Fruit fly (Drosophila melanogaster) whole organism, wandering third instar larva: Measurements from ENCODE around the gene CG14445.

Experiments used
- Abd-B ChIP-seq: fragments of >200 bp; optimal IDR thresholded peaks from 2 replicates; lab custom pipeline; 2017; ENCODE audit warnings: missing biosample characterization, missing genetic modification characterization
- CG32264 ChIP-seq: fragments of 200-800 bp; sonication (Bioruptor generic); optimal IDR thresholded peaks from 2 replicates; lab custom pipeline; 2016; ENCODE audit warnings: missing biosample characterization, missing genetic modification characterization
- CG9705 ChIP-seq: fragments of 200-800 bp; sonication (Bioruptor generic); optimal IDR thresholded peaks from 2 replicates; lab custom pipeline; 2018; ENCODE audit warnings: missing biosample characterization, mild to moderate bottlenecking, missing genetic modification characterization
- CrebA ChIP-seq: fragments of 200-800 bp; sonication (Bioruptor generic); optimal IDR thresholded peaks from 2 replicates; lab custom pipeline; 2016; ENCODE audit warnings: missing biosample characterization, mild to moderate bottlenecking, missing genetic modification characterization, borderline replicate concordance
- Dif ChIP-seq: fragments of 200-275, 200-300 bp; sonication (Bioruptor generic); optimal IDR thresholded peaks from 2 replicates; lab custom pipeline; 2018; ENCODE audit warnings: missing biosample characterization, missing genetic modification characterization; ENCODE audit not compliant: partially characterized antibody
- HLH106 ChIP-seq: fragments of 200-800 bp; optimal IDR thresholded peaks from 3 replicates; lab custom pipeline; 2019; ENCODE audit warnings: missing biosample characterization, mild to moderate bottlenecking, missing genetic modification characterization, moderate library complexity
- Hnf4 ChIP-seq: fragments of 200-800 bp; sonication (Bioruptor generic); optimal IDR thresholded peaks from 2 replicates; lab custom pipeline; 2016; ENCODE audit warnings: missing biosample characterization, mild to moderate bottlenecking, missing genetic modification characterization
- Hr83 ChIP-seq: fragments of 200-300 bp; sonication (Bioruptor generic); optimal IDR thresholded peaks from 2 replicates; lab custom pipeline; 2016; ENCODE audit warnings: missing biosample characterization, mild to moderate bottlenecking, missing genetic modification characterization, moderate library complexity; ENCODE audit not compliant: poor library complexity, severe bottlenecking
- Jra ChIP-seq: sonication (Bioruptor generic); optimal IDR thresholded peaks from 2 replicates; lab custom pipeline; 2016; ENCODE audit warnings: missing biosample characterization, missing genetic modification characterization
- Mio ChIP-seq: sonication (Bioruptor generic); optimal IDR thresholded peaks from 2 replicates; lab custom pipeline; 2016; ENCODE audit warnings: missing biosample characterization, missing genetic modification characterization
- Myc ChIP-seq: fragments of >200 bp; optimal IDR thresholded peaks from 2 replicates; lab custom pipeline; 2017
- N ChIP-seq: fragments of >200 bp; optimal IDR thresholded peaks from 2 replicates; lab custom pipeline; 2018; ENCODE audit warnings: missing biosample characterization, missing external identifiers, missing genetic modification characterization
- OdsH ChIP-seq: fragments of 200-800 bp; sonication (Bioruptor generic); optimal IDR thresholded peaks from 2 replicates; lab custom pipeline; 2016; ENCODE audit warnings: missing biosample characterization, mild to moderate bottlenecking, missing genetic modification characterization
- Rel ChIP-seq, 2 experiments: fragments of 200-800 bp; sonication (Bioruptor generic) in 1 of 2; optimal IDR thresholded peaks; 2 replicates in 1 of 2; 3 replicates in 1 of 2; lab custom pipeline; 2016 to 2019; ENCODE audit warnings: mild to moderate bottlenecking in 2 of 2, missing biosample characterization in 2 of 2, missing genetic modification characterization in 2 of 2, moderate library complexity in 1 of 2
- Sp1 ChIP-seq: fragments of 200-800 bp; sonication (Bioruptor generic); optimal IDR thresholded peaks from 3 replicates; lab custom pipeline; 2019; ENCODE audit warnings: missing biosample characterization, mild to moderate bottlenecking, missing genetic modification characterization, moderate library complexity
- Vsx2 ChIP-seq: fragments of 200-300, 225-300 bp; sonication (Bioruptor generic); optimal IDR thresholded peaks from 2 replicates; lab custom pipeline; 2018; ENCODE audit warnings: missing biosample characterization, missing genetic modification characterization; ENCODE audit not compliant: partially characterized antibody
- br ChIP-seq: fragments of 200-800 bp; sonication (Bioruptor generic); optimal IDR thresholded peaks from 2 replicates; lab custom pipeline; 2016; ENCODE audit warnings: missing biosample characterization, missing genetic modification characterization
- brk ChIP-seq: fragments of 200-800 bp; sonication (Bioruptor generic); optimal IDR thresholded peaks from 2 replicates; lab custom pipeline; 2016; ENCODE audit warnings: missing biosample characterization, mild to moderate bottlenecking, missing genetic modification characterization
- dl ChIP-seq, 2 experiments: fragments of 175-275, 200-275 bp in 1 of 2; fragments of 200-275 bp in 1 of 2; sonication (Bioruptor generic); optimal IDR thresholded peaks; lab custom pipeline; 2018; ENCODE audit warnings: mild to moderate bottlenecking in 2 of 2, missing biosample characterization in 2 of 2, missing genetic modification characterization in 2 of 2, moderate library complexity in 2 of 2; ENCODE audit not compliant: partially characterized antibody in 2 of 2, insufficient read depth in 1 of 2
- foxo ChIP-seq, 2 experiments: fragments of 200-800 bp; sonication (Bioruptor generic); optimal IDR thresholded peaks; 2 replicates in 1 of 2; 3 replicates in 1 of 2; lab custom pipeline; 2016 to 2017; ENCODE audit warnings: missing biosample characterization in 2 of 2, missing genetic modification characterization in 2 of 2
- fru ChIP-seq: fragments of 200-800 bp; sonication (Bioruptor generic); optimal IDR thresholded peaks from 3 replicates; lab custom pipeline; 2016; ENCODE audit warnings: missing biosample characterization, mild to moderate bottlenecking, missing genetic modification characterization
- h ChIP-seq: fragments of 200-800 bp; sonication (Bioruptor generic); optimal IDR thresholded peaks from 3 replicates; lab custom pipeline; 2016; ENCODE audit warnings: missing biosample characterization, mild to moderate bottlenecking, missing genetic modification characterization
- jim ChIP-seq: fragments of 175-275, 200-325 bp; sonication (Bioruptor generic); optimal IDR thresholded peaks from 2 replicates; lab custom pipeline; 2016; ENCODE audit warnings: missing biosample characterization, mild to moderate bottlenecking, missing genetic modification characterization
- lola ChIP-seq: fragments of >200 bp; optimal IDR thresholded peaks from 2 replicates; lab custom pipeline; 2017; ENCODE audit warnings: missing biosample characterization, missing genetic modification characterization
- pan ChIP-seq: fragments of >200 bp; optimal IDR thresholded peaks from 2 replicates; lab custom pipeline; 2017
- psq ChIP-seq: fragments of 200-800 bp; sonication (Bioruptor generic); optimal IDR thresholded peaks from 3 replicates; lab custom pipeline; 2017; ENCODE audit warnings: missing biosample characterization, mild to moderate bottlenecking, missing genetic modification characterization, moderate library complexity
- rgr ChIP-seq: fragments of 200-800 bp; sonication (Bioruptor generic); optimal IDR thresholded peaks from 3 replicates; lab custom pipeline; 2016; ENCODE audit warnings: missing biosample characterization, mild to moderate bottlenecking, missing genetic modification characterization
- sage ChIP-seq: fragments of 200-800 bp; sonication (Bioruptor generic); optimal IDR thresholded peaks from 2 replicates; lab custom pipeline; 2016; ENCODE audit warnings: missing biosample characterization, mild to moderate bottlenecking, missing genetic modification characterization
- sv ChIP-seq: fragments of 200-800 bp; sonication (Bioruptor generic); optimal IDR thresholded peaks from 3 replicates; lab custom pipeline; 2016; ENCODE audit warnings: missing biosample characterization, missing genetic modification characterization
- usp ChIP-seq: fragments of >200 bp; optimal IDR thresholded peaks from 2 replicates; lab custom pipeline; 2017; ENCODE audit warnings: missing biosample characterization, missing genetic modification characterization
- woc ChIP-seq: sonication (Bioruptor generic); optimal IDR thresholded peaks from 2 replicates; lab custom pipeline; 2016; ENCODE audit warnings: missing biosample characterization, mild to moderate bottlenecking, missing genetic modification characterization

Gene CG14445

DNA sequence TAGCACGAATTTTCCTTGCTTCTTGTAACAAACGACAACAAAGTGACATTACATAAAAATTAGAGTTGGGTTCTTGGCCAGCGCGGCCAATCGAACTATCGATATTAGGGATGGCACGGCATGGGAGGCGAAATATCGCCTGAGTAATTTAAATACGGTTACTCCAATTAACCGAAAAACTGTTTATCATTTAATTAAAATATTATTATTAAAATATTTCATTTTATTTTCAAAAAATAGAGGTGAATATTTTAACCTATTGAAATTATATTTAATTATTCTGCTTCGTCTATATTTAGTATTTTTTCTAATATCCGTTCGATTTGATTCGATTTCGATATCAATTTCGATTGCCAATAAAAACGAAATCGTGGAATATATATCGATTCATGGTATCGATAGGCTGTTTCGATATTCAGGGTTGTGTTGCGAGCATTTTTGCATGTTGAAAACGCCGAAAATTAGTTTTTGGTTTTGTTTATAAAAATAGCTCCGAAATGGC lies 18.4 kb downstream of the CG14445 start, which contains the start of the genes Rbcn-3A and Spx:
Gene Rbcn-3A (minus strand): TSS at position 74 of the 502 bp plus-strand sequence.
Gene Spx (plus strand): TSS at position 409 of the 502 bp plus-strand sequence.
- TF ChIP-seq h, result no peak
- TF ChIP-seq OdsH, result peak; percentile 23
- TF ChIP-seq fru (GFP tag; lab: Kevin White, UChicago), result peak; percentile 30
- no peak for TF ChIP-seq CG9705 (GFP tag; lab: Kevin White, UChicago)
- TF ChIP-seq Jra (GFP tag; lab: Kevin White, UChicago), result peak; percentile 56
- TF ChIP-seq woc (GFP tag; lab: Kevin White, UChicago), result peak; percentile 8
- peak; percentile 44 for TF ChIP-seq Sp1 (GFP tag; lab: Kevin White, UChicago)
- peak; percentile 11 for TF ChIP-seq sv
- peak; percentile 32 for TF ChIP-seq HLH106
- TF ChIP-seq br (GFP tag; lab: Kevin White, UChicago), result no peak
- TF ChIP-seq foxo (GFP tag; optimal IDR thresholded peaks at IDR 0.05; lab: Kevin White, UChicago), result peak in 1 of 2 experiments; percentile 42
- TF ChIP-seq psq (GFP tag; lab: Kevin White, UChicago), result peak; percentile 37

DNA sequence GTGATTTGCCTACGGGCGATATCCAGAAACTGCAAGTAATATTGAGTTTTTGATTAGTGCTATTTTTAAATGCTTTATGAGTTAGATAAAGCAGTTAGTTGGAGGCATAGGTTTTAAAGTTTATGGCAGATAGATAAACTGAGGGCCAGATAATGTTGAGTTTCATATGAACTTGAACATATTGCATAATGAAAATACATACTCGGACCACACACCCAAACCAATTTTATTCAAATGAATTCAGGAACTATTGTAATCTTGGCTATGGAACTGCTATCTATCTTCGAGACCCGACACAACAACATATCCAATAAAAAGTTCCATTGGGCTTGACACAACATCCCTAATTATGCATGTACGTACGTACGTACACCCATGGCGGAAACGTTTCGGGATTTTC lies 22.6 kb downstream of the CG14445 start:
- TF ChIP-seq Vsx2 (GFP tag; lab: Kevin White, UChicago) (no peak), Myc (lab: Kevin White, UChicago) (no peak), CrebA (GFP tag; lab: Kevin White, UChicago) (no peak), br (GFP tag; lab: Kevin White, UChicago) (no peak), foxo (GFP tag; optimal IDR thresholded peaks at IDR 0.05; lab: Kevin White, UChicago) (no peak), HLH106 (no peak), Hnf4 (GFP tag; lab: Kevin White, UChicago) (no peak)
- TF ChIP-seq, all 38 proteins: peak for 0

DNA sequence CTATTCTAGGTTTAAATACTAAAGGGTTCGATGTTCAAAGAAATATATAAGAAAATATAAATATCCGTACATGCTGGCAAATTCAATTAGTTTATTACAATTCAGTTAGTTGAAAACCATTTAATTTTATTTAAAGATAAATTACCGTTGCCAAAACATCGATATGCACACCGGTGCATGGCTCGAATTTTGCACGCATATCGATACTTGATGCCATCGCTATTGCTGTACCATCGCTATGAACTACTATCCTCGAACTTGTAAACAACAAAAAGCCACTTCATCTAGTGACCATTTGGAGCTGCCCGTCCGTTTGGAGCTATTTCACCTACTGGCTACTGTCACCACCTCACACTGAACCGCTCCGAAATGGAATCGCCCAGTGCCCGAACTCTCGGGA lies 23.8 kb downstream of the CG14445 start, which contains the start of gene Josd:
Gene Josd (plus strand): TSS at position 270 of the 400 bp plus-strand sequence.
- TF ChIP-seq woc (GFP tag; lab: Kevin White, UChicago), result peak; percentile 36
- peak; percentile 11 for TF ChIP-seq rgr (GFP tag; lab: Kevin White, UChicago)
- TF ChIP-seq foxo (GFP tag; optimal IDR thresholded peaks at IDR 0.05; lab: Kevin White, UChicago), result peak in 1 of 2 experiments; percentile 11
- no peak for TF ChIP-seq HLH106
- no peak for TF ChIP-seq sv
- TF ChIP-seq Hr83 (GFP tag; lab: Kevin White, UChicago), result peak; percentile 24
- TF ChIP-seq br (GFP tag; lab: Kevin White, UChicago), result no peak
- peak; percentile 17 for TF ChIP-seq h
- TF ChIP-seq Rel (GFP tag; optimal IDR thresholded peaks at IDR 0.05; lab: Kevin White, UChicago), result no peak
- TF ChIP-seq Rel (tag; optimal IDR thresholded peaks at IDR 0.05; lab: Kevin White, UChicago), result peak; percentile 67
- TF ChIP-seq Hnf4 (GFP tag; lab: Kevin White, UChicago), result peak; percentile 10

DNA sequence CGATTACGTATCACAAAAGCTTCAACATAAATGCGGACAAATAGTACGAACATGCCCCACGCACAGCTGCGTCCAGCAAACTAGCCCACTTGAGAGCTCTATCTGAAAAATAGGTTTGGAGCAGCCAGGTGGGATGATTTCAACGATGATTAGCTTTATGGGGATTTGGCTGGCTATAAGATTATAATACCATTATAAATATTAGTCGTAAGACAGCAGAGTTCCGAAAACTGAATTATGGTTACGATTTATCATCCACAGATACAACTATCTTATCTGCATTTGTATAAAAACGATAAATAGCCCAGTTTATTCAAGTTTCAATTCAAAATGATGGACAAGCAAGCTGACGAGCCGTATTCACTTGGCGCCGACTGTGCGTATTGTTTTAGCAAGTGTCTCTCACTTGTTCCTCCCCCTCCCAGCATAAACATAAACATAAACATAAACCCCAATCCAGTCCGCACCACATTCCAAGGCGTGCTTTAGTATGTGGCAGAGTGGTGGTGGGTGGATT lies 26.6 kb downstream of the CG14445 start:
- TF ChIP-seq brk (GFP tag; lab: Kevin White, UChicago) (no peak), sv (peak; percentile 36)

DNA sequence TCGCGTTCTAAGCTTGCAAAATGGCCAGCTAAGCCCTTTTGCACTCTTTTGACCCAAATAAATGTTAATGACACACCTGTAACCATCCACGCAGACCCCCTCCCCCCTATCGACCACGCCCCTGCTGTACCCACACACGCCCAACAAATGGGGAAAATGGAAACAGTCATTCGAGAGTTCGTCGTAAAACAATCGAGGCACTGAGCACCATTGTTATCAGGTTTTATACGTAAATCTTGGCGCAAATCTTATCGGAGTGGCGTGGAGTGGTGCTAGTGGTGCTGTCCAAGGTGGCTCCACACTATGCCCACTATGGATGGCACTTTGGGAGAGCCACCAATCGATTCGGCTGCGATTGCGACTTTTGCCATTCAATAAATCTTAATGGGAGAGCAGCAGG lies 27.3 kb downstream of the CG14445 start:
- TF ChIP-seq lola, result no peak
- no peak for TF ChIP-seq Abd-B (GFP tag; lab: Kevin White, UChicago)
- no peak for TF ChIP-seq N
- no peak for TF ChIP-seq woc (GFP tag; lab: Kevin White, UChicago)
- no peak for TF ChIP-seq Vsx2 (GFP tag; lab: Kevin White, UChicago)
- no peak for TF ChIP-seq CG32264 (GFP tag; lab: Kevin White, UChicago)
- no peak for TF ChIP-seq h
- TF ChIP-seq Rel (GFP tag; optimal IDR thresholded peaks at IDR 0.05; lab: Kevin White, UChicago), result no peak
- TF ChIP-seq Rel (tag; optimal IDR thresholded peaks at IDR 0.05; lab: Kevin White, UChicago), result no peak
- no peak for TF ChIP-seq sage (GFP tag; lab: Kevin White, UChicago)
- no peak for TF ChIP-seq pan (lab: Kevin White, UChicago)
- no peak for TF ChIP-seq jim
- TF ChIP-seq foxo (GFP tag; optimal IDR thresholded peaks at IDR 0.05; lab: Kevin White, UChicago), result no peak
- TF ChIP-seq Jra (GFP tag; lab: Kevin White, UChicago), result no peak

DNA sequence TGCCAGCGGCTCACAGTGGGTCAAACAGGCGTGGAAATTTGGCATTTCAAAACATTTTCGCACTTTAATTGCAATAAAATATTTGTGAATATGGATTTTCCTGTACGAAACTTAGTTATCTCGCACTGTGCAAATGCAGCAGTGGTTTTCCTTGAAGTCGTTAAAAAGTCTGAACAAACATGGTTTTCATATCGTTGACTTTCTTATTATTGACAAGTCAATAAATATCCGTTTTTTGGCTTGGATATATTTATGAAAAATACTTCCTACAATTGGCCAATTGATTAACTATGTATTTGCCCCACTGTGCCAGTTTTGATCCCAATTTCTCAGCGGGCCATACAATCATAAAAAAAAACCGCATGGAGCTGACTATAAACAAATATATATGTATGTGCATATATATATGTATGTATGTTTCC lies 28.4 kb downstream of the CG14445 start:
- TF ChIP-seq psq (GFP tag; lab: Kevin White, UChicago), result peak; percentile 81
- TF ChIP-seq Hnf4 (GFP tag; lab: Kevin White, UChicago), result peak; percentile 76
- TF ChIP-seq pan (lab: Kevin White, UChicago), result no peak
- peak; percentile 83 for TF ChIP-seq sage (GFP tag; lab: Kevin White, UChicago)
- TF ChIP-seq sv, result peak; percentile 94
- peak; percentile 92 for TF ChIP-seq br (GFP tag; lab: Kevin White, UChicago)
- no peak for TF ChIP-seq Vsx2 (GFP tag; lab: Kevin White, UChicago)
- no peak for TF ChIP-seq N
- no peak for TF ChIP-seq usp (GFP tag; lab: Kevin White, UChicago)
- TF ChIP-seq CG9705 (GFP tag; lab: Kevin White, UChicago), result peak; percentile 19
- peak; percentile 91 for TF ChIP-seq rgr (GFP tag; lab: Kevin White, UChicago)
- no peak for TF ChIP-seq Myc (lab: Kevin White, UChicago)
- peak; percentile 80 for TF ChIP-seq woc (GFP tag; lab: Kevin White, UChicago)
- no peak for TF ChIP-seq brk (GFP tag; lab: Kevin White, UChicago)
- peak; percentile 63 to 93 for TF ChIP-seq foxo (GFP tag; optimal IDR thresholded peaks at IDR 0.05; lab: Kevin White, UChicago)
- TF ChIP-seq h, result peak; percentile 92
- TF ChIP-seq jim, result no peak
- no peak for TF ChIP-seq dl (GFP tag; optimal IDR thresholded peaks at IDR 0.05; lab: Kevin White, UChicago; ENCODE audit: insufficient read depth in 1 of 2, partially characterized antibody in 2 of 2)
- TF ChIP-seq Hr83 (GFP tag; lab: Kevin White, UChicago), result no peak
- TF ChIP-seq Dif (GFP tag; lab: Kevin White, UChicago), result no peak
- peak; percentile 47 for TF ChIP-seq Mio (GFP tag; lab: Kevin White, UChicago)
- TF ChIP-seq Rel (GFP tag; optimal IDR thresholded peaks at IDR 0.05; lab: Kevin White, UChicago), result peak; percentile 71
- TF ChIP-seq Rel (tag; optimal IDR thresholded peaks at IDR 0.05; lab: Kevin White, UChicago), result no peak
- peak; percentile 79 for TF ChIP-seq Sp1 (GFP tag; lab: Kevin White, UChicago)
- peak; percentile 58 for TF ChIP-seq CG32264 (GFP tag; lab: Kevin White, UChicago)
